6 worm cellular contexts compared by ENCODE assay signal in genomic region chrII:8440792-8441191, ce11.
TF ChIP-seq lines count a peak whose summit lies in the region.

No protein-coding gene starts in this region.

TF ChIP-seq in whole organism, L1 larva, 84 proteins besides CTCF, POLR2A, EP300 and RAD21 (continues in another document):
- TF ChIP-seq efl-1 (optimal IDR thresholded peaks at IDR 0.05; lab: Kevin White, UChicago) (no peak), efl-1 (GFP tag; optimal IDR thresholded peaks at IDR 0.05 in 1 of 2; lab: Kevin White, UChicago) (peak in 1 of 2 experiments; percentile 90), grh-1 (GFP tag; IDR thresholded peaks at IDR 0.05; lab: Robert Waterston, UW) (no peak), mep-1 (tag; optimal IDR thresholded peaks at IDR 0.05; lab: Kevin White, UChicago) (peak; percentile 5), vab-15 (tag; optimal IDR thresholded peaks at IDR 0.05; lab: Kevin White, UChicago) (no peak), fkh-4 (tag; optimal IDR thresholded peaks at IDR 0.05; lab: Kevin White, UChicago; ENCODE audit: borderline replicate concordance) (no peak), mab-9 (GFP tag; IDR thresholded peaks at IDR 0.05; lab: Robert Waterston, UW) (no peak), efl-3 (GFP tag; optimal IDR thresholded peaks at IDR 0.05; lab: Kevin White, UChicago) (no peak), nhr-11 (tag; optimal IDR thresholded peaks at IDR 0.05; lab: Kevin White, UChicago) (no peak), nhr-28 (tag; optimal IDR thresholded peaks at IDR 0.05; lab: Kevin White, UChicago) (no peak), lir-3 (tag; optimal IDR thresholded peaks at IDR 0.05; lab: Kevin White, UChicago; ENCODE audit: poor library complexity) (no peak), hpl-2 (GFP tag; optimal IDR thresholded peaks at IDR 0.05; lab: Kevin White, UChicago) (no peak), mdl-1 (tag; optimal IDR thresholded peaks at IDR 0.05; lab: Kevin White, UChicago) (peak in 1 of 2 experiments; percentile 51), elt-3 (tag; optimal IDR thresholded peaks at IDR 0.05; lab: Kevin White, UChicago) (peak in 5 of 6 experiments; percentile 19 to 98 (median 87)), ztf-4 (tag; optimal IDR thresholded peaks at IDR 0.05; lab: Kevin White, UChicago) (no peak)

TF ChIP-seq in whole organism, L2 larva, 48 proteins besides CTCF, POLR2A, EP300 and RAD21 (continues in another document):
- TF ChIP-seq nhr-6 (tag; optimal IDR thresholded peaks at IDR 0.05; lab: Kevin White, UChicago) (no peak), ztf-1 (GFP tag; conservative IDR thresholded peaks at IDR 0.05; lab: Robert Waterston, UW) (no peak), lin-13 (GFP tag; optimal IDR thresholded peaks at IDR 0.05; lab: Kevin White, UChicago) (no peak), R02D3.7 (tag; optimal IDR thresholded peaks at IDR 0.05; lab: Kevin White, UChicago) (no peak), nhr-23 (tag; optimal IDR thresholded peaks at IDR 0.05; lab: Kevin White, UChicago) (no peak), egl-27 (tag; optimal IDR thresholded peaks at IDR 0.05; lab: Kevin White, UChicago) (peak; percentile 40), gmeb-1 (tag; optimal IDR thresholded peaks at IDR 0.05; lab: Kevin White, UChicago) (no peak), fos-1 (tag; optimal IDR thresholded peaks at IDR 0.05; lab: Kevin White, UChicago) (peak; percentile 54), sma-9 (GFP tag; optimal IDR thresholded peaks at IDR 0.05; lab: Kevin White, UChicago) (peak; percentile 90), sma-9 (tag; optimal IDR thresholded peaks at IDR 0.05; lab: Kevin White, UChicago) (no peak), ztf-11 (tag; optimal IDR thresholded peaks at IDR 0.05; lab: Kevin White, UChicago) (no peak), sma-3 (GFP tag; optimal IDR thresholded peaks at IDR 0.05; lab: Kevin White, UChicago) (peak; percentile 85), peb-1 (tag; optimal IDR thresholded peaks at IDR 0.05; lab: Kevin White, UChicago) (no peak), unc-55 (GFP tag; optimal IDR thresholded peaks at IDR 0.05; lab: Kevin White, UChicago) (no peak), snpc-4 (tag; optimal IDR thresholded peaks at IDR 0.05; lab: Kevin White, UChicago) (no peak), lsy-2 (tag; optimal IDR thresholded peaks at IDR 0.05; lab: Kevin White, UChicago) (peak in 1 of 2 experiments; percentile 37)

TF ChIP-seq in whole organism, L3 larva, 47 proteins besides CTCF, POLR2A, EP300 and RAD21 (continues in another document):
- TF ChIP-seq fos-1 (tag; optimal IDR thresholded peaks at IDR 0.05; lab: Kevin White, UChicago) (no peak), ceh-28 (tag; optimal IDR thresholded peaks at IDR 0.05; lab: Kevin White, UChicago) (peak; percentile 44), unc-62 (GFP tag; optimal IDR thresholded peaks at IDR 0.05; lab: Kevin White, UChicago) (peak; percentile 21), mdl-1 (tag; optimal IDR thresholded peaks at IDR 0.05; lab: Kevin White, UChicago) (peak; percentile 37), nhr-11 (tag; optimal IDR thresholded peaks at IDR 0.05; lab: Kevin White, UChicago) (no peak), nhr-76 (tag; optimal IDR thresholded peaks at IDR 0.05; lab: Kevin White, UChicago) (peak; percentile 28), lsy-12 (tag; optimal IDR thresholded peaks at IDR 0.05; lab: Kevin White, UChicago) (no peak), nhr-77 (tag; optimal IDR thresholded peaks at IDR 0.05; lab: Kevin White, UChicago) (no peak), R02D3.7 (tag; optimal IDR thresholded peaks at IDR 0.05; lab: Kevin White, UChicago) (no peak), aly-2 (tag; optimal IDR thresholded peaks at IDR 0.05; lab: Kevin White, UChicago) (no peak), egl-27 (tag; optimal IDR thresholded peaks at IDR 0.05; lab: Kevin White, UChicago) (no peak), elt-3 (tag; optimal IDR thresholded peaks at IDR 0.05; lab: Kevin White, UChicago) (peak; percentile 31 to 79 (median 77)), ama-1 (optimal IDR thresholded peaks at IDR 0.05; lab: Kevin White, UChicago) (peak; percentile 58), elt-1 (tag; optimal IDR thresholded peaks at IDR 0.05; lab: Kevin White, UChicago) (peak; percentile 62), lin-15B (tag; optimal IDR thresholded peaks at IDR 0.05; lab: Kevin White, UChicago) (no peak), tbx-2 (tag; optimal IDR thresholded peaks at IDR 0.05; lab: Kevin White, UChicago) (no peak), sea-2 (GFP tag; optimal IDR thresholded peaks at IDR 0.05; lab: Kevin White, UChicago) (no peak)

TF ChIP-seq in whole organism, L4 larva, 104 proteins besides CTCF, POLR2A, EP300 and RAD21 (continues in another document):
- TF ChIP-seq nhr-25 (tag; optimal IDR thresholded peaks at IDR 0.05; lab: Kevin White, UChicago; ENCODE audit: borderline replicate concordance, insufficient read depth) (peak; percentile 34), snpc-1.2 (GFP tag; IDR thresholded peaks at IDR 0.05; lab: Robert Waterston, UW) (no peak), cey-2 (tag; optimal IDR thresholded peaks at IDR 0.05; lab: Kevin White, UChicago; ENCODE audit: borderline replicate concordance, insufficient read depth) (peak; percentile 57), hlh-30 (tag; optimal IDR thresholded peaks at IDR 0.05; lab: Kevin White, UChicago; ENCODE audit: insufficient read depth) (peak; percentile 47), nhr-28 (tag; optimal IDR thresholded peaks at IDR 0.05; lab: Kevin White, UChicago) (peak; percentile 97), nhr-10 (tag; optimal IDR thresholded peaks at IDR 0.05; lab: Kevin White, UChicago) (peak; percentile 51), hlh-11 (tag; optimal IDR thresholded peaks at IDR 0.05; lab: Kevin White, UChicago) (peak; percentile 61), aha-1 (tag; lab: Kevin White, UChicago) (peak; percentile 5), dmd-6 (GFP tag; IDR thresholded peaks at IDR 0.05; lab: Robert Waterston, UW) (peak; percentile 18; the same call in 1 of the 2 replicates), saeg-2 (GFP tag; IDR thresholded peaks at IDR 0.05; lab: Robert Waterston, UW) (no peak), ztf-7 (tag; optimal IDR thresholded peaks at IDR 0.05; lab: Kevin White, UChicago) (no peak), ztf-11 (tag; optimal IDR thresholded peaks at IDR 0.05; lab: Kevin White, UChicago) (no peak), lsy-2 (tag; optimal IDR thresholded peaks at IDR 0.05; lab: Kevin White, UChicago) (peak in 1 of 2 experiments; percentile 9), fkh-10 (GFP tag; optimal IDR thresholded peaks at IDR 0.05; lab: Kevin White, UChicago) (no peak), mdl-1 (tag; optimal IDR thresholded peaks at IDR 0.05; lab: Kevin White, UChicago) (peak in 1 of 2 experiments; percentile 67), nhr-6 (tag; optimal IDR thresholded peaks at IDR 0.05; lab: Kevin White, UChicago) (no peak)

TF ChIP-seq in whole organism, mixed stage, embryonic, 35 proteins besides CTCF, POLR2A, EP300 and RAD21:
- peak; percentile 17 for TF ChIP-seq nhr-28 (tag; optimal IDR thresholded peaks at IDR 0.05; lab: Kevin White, UChicago)
- TF ChIP-seq ceh-39 (tag; optimal IDR thresholded peaks at IDR 0.05; lab: Kevin White, UChicago): no peak

TF ChIP-seq in whole organism, young adult, 124 proteins besides CTCF, POLR2A, EP300 and RAD21:
- TF ChIP-seq Y67H2A.10 (GFP tag; conservative IDR thresholded peaks at IDR 0.05; lab: Robert Waterston, UW) (no peak), F52B5.7 (tag; optimal IDR thresholded peaks at IDR 0.05; lab: Kevin White, UChicago) (no peak), zim-3 (tag; optimal IDR thresholded peaks at IDR 0.05; lab: Kevin White, UChicago) (no peak), nhr-80 (tag; optimal IDR thresholded peaks at IDR 0.05; lab: Kevin White, UChicago) (no peak), snpc-1.1 (tag; optimal IDR thresholded peaks at IDR 0.05; lab: Kevin White, UChicago; ENCODE audit: insufficient read depth) (no peak), pbrm-1 (GFP tag; IDR thresholded peaks at IDR 0.05; lab: Robert Waterston, UW) (no peak), F39B2.1 (GFP tag; IDR thresholded peaks at IDR 0.05; lab: Robert Waterston, UW) (no peak), Y79H2A.3 (GFP tag; conservative IDR thresholded peaks at IDR 0.05; lab: Robert Waterston, UW) (no peak), lin-54 (GFP tag; optimal IDR thresholded peaks at IDR 0.05; lab: Kevin White, UChicago) (no peak), Y95B8A.8 (GFP tag; IDR thresholded peaks at IDR 0.05; lab: Robert Waterston, UW) (no peak), xnd-1 (tag; optimal IDR thresholded peaks at IDR 0.05; lab: Kevin White, UChicago) (no peak), mcd-1 (GFP tag; IDR thresholded peaks at IDR 0.05; lab: Robert Waterston, UW) (no peak), attf-5 (GFP tag; optimal IDR thresholded peaks at IDR 0.05; lab: Kevin White, UChicago) (no peak), attf-6 (GFP tag; IDR thresholded peaks at IDR 0.05; lab: Robert Waterston, UW) (no peak), somi-1 (GFP tag; optimal IDR thresholded peaks at IDR 0.05; lab: Kevin White, UChicago) (peak; percentile 6), lin-26 (GFP tag; IDR thresholded peaks at IDR 0.05; lab: Robert Waterston, UW) (0 out of 2 replicates have a peak, but pooled peaks have one; percentile 9), ztf-26 (tag; optimal IDR thresholded peaks at IDR 0.05; lab: Kevin White, UChicago) (peak; percentile 29), ztf-18 (tag; optimal IDR thresholded peaks at IDR 0.05; lab: Kevin White, UChicago) (no peak), ama-1 (optimal IDR thresholded peaks at IDR 0.05; lab: Kevin White, UChicago) (no peak), ama-1 (GFP tag; optimal IDR thresholded peaks at IDR 0.05; lab: Kevin White, UChicago) (no peak)
TF ChIP-seq in whole organism, young adult: peak in this region for 3.
